Fruit fly (Drosophila melanogaster) S2 (cell line): Measurements from ENCODE around the gene Nup37.
A peak's percentile ranks its signal among the peaks of the same experiment; 100 is the strongest.

Source experiments
- CG8478 ChIP-seq: fragments of >200 bp; optimal IDR thresholded peaks from 2 replicates; lab custom pipeline; 2018
- CTCF ChIP-seq, 2 experiments: fragments of >200 bp; optimal IDR thresholded peaks; 2 replicates each; lab custom pipeline; 2018

DNA sequence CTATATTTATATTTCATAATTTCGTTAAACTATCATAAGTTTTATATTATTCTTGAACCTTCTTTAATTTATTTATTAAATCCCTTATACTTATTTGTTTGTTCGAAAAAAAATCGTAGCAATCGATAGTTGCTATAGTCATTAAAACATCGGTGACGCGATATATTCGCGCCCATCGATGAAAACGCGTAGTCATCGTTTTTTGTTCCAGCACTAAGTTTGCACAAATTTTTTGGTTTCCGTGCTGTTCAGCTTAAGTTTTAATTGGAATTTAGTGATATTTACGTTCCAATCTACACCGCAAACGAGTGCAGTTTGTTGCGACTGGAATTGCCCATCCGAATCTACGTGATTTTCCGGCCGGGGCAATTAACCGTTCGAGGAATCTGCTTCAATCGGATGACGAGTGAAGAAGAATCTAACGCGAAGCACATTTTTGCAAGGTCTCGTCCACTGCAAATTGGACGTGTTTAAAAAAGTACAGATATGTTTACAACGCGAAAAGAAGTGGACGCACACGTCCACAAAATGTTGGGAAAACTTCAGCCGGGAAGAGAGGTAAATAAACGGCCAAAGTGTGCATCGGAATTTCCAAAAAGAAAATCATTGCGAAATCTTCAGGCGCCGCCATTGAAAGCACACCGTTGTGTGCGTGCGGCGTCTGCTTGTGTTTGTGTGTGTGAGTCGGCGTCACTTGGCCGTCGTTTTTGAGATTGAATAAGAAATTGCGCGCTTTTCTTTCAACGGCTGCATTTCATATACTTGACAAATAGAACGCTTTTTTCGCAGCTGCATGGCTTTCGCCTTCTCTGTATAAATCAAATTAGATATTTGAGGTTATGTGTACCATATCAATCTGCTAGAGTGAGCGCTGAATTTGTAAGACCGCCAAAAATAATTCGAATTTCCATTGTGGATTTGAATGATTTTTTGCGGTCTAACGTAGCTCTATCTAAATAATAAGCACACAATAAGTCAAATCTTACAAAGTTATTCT, 2.0 kb downstream of the Nup37 start, which contains the start of gene Nup358:
- TF ChIP-seq CTCF (optimal IDR thresholded peaks at IDR 0.05; lab: Kevin White, UChicago) (peak; percentile 8 to 30), CG8478 (lab: Kevin White, UChicago) (no peak)
